Fruit fly (Drosophila melanogaster) whole organism, embryonic: Measurements from ENCODE around the gene Sema5c.

Source experiments
- Antp ChIP-seq: fragments of 200-800 bp; sonication (Bioruptor generic); optimal IDR thresholded peaks from 3 replicates; lab custom pipeline; 2016; ENCODE audit warnings: missing biosample characterization, missing genetic modification characterization
- Awh ChIP-seq: fragments of 200-800 bp; sonication (Bioruptor generic); IDR thresholded peaks from 2 replicates; pipeline ENCODE4, ENCODE4 v1.3.6; 2022; ENCODE audit warnings: missing biosample characterization, missing genetic modification characterization
- CG12071 ChIP-seq: fragments of 200-800 bp; sonication (Bioruptor generic); optimal IDR thresholded peaks from 3 replicates; lab custom pipeline; 2018; ENCODE audit warnings: missing biosample characterization, mild to moderate bottlenecking, missing genetic modification characterization
- CG12236 ChIP-seq: fragments of 200-800 bp; sonication (Bioruptor generic); optimal IDR thresholded peaks from 2 replicates; lab custom pipeline; 2016; ENCODE audit warnings: missing biosample characterization, missing genetic modification characterization
- CG13123 ChIP-seq: fragments of 200-800 bp; sonication (Bioruptor generic); optimal IDR thresholded peaks from 2 replicates; lab custom pipeline; 2016; ENCODE audit warnings: missing biosample characterization, missing genetic modification characterization
- CG13296 ChIP-seq: fragments of 200-800 bp; sonication (Bioruptor generic); optimal IDR thresholded peaks from 3 replicates; lab custom pipeline; 2018; ENCODE audit warnings: missing biosample characterization, mild to moderate bottlenecking, missing genetic modification characterization
- CG14014 ChIP-seq: fragments of 200-800 bp; sonication (Bioruptor generic); IDR thresholded peaks from 2 replicates; pipeline ENCODE4 v1.3.6; 2022; ENCODE audit warnings: missing biosample characterization, missing genetic modification characterization
- CG14441 ChIP-seq: fragments of 200-800 bp; sonication (Bioruptor generic); IDR thresholded peaks from 2 replicates; pipeline ENCODE4 v1.3.6; 2022; ENCODE audit warnings: missing biosample characterization, missing genetic modification characterization
- CG15269 ChIP-seq: fragments of 200-800 bp; sonication (Bioruptor generic); optimal IDR thresholded peaks from 2 replicates; lab custom pipeline; 2018; ENCODE audit warnings: missing biosample characterization, mild to moderate bottlenecking, missing genetic modification characterization, moderate library complexity
- CG15601 ChIP-seq: fragments of 200-800 bp; sonication (Bioruptor generic); optimal IDR thresholded peaks from 3 replicates; lab custom pipeline; 2019; ENCODE audit warnings: missing biosample characterization, mild to moderate bottlenecking, missing genetic modification characterization, moderate library complexity
- CG17359 ChIP-seq: fragments of 200-800 bp; sonication (Bioruptor generic); optimal IDR thresholded peaks from 3 replicates; lab custom pipeline; 2018; ENCODE audit warnings: missing biosample characterization, mild to moderate bottlenecking, missing genetic modification characterization, moderate library complexity
- CG17829 ChIP-seq: fragments of 200-800 bp; optimal IDR thresholded peaks from 2 replicates; lab custom pipeline; 2019; ENCODE audit warnings: missing biosample characterization, mild to moderate bottlenecking, missing genetic modification characterization, moderate library complexity
- CG18476 ChIP-seq: fragments of 200-800 bp; sonication (Bioruptor generic); optimal IDR thresholded peaks from 2 replicates; lab custom pipeline; 2016; ENCODE audit warnings: missing biosample characterization, mild to moderate bottlenecking, missing genetic modification characterization
- CG18599 ChIP-seq: fragments of 200-800 bp; sonication (Bioruptor generic); optimal IDR thresholded peaks from 3 replicates; lab custom pipeline; 2017; ENCODE audit warnings: missing biosample characterization, missing genetic modification characterization, mild to moderate bottlenecking, moderate library complexity, missing genetic modification reagents
- CG34376 ChIP-seq: fragments of 200-800 bp; sonication (Bioruptor generic); optimal IDR thresholded peaks from 2 replicates; lab custom pipeline; 2018; ENCODE audit warnings: missing biosample characterization, mild to moderate bottlenecking, missing genetic modification characterization
- CG6254 ChIP-seq: fragments of 200-800 bp; sonication (Bioruptor generic); optimal IDR thresholded peaks from 3 replicates; lab custom pipeline; 2017; ENCODE audit warnings: mild to moderate bottlenecking, missing biosample characterization, missing genetic modification reagents, missing genetic modification characterization
- CG6272 ChIP-seq: fragments of 200-800 bp; sonication (Bioruptor generic); IDR thresholded peaks from 2 replicates; pipeline ENCODE4 v1.3.6; 2022; ENCODE audit warnings: missing biosample characterization, missing genetic modification characterization
- CG7987 ChIP-seq: fragments of 200-800 bp; sonication (Bioruptor generic); optimal IDR thresholded peaks from 2 replicates; lab custom pipeline; 2018; ENCODE audit warnings: missing biosample characterization, mild to moderate bottlenecking, missing genetic modification characterization, moderate library complexity
- CG8924 ChIP-seq: fragments of 200-800 bp; optimal IDR thresholded peaks from 3 replicates; lab custom pipeline; 2019; ENCODE audit warnings: missing biosample characterization, mild to moderate bottlenecking, missing genetic modification characterization, moderate library complexity
- Camta ChIP-seq: fragments of 200-800 bp; sonication (Bioruptor generic); optimal IDR thresholded peaks from 2 replicates; lab custom pipeline; 2016; ENCODE audit warnings: missing biosample characterization, missing genetic modification characterization
- CkIIα-i1 ChIP-seq: fragments of 200-800 bp; sonication (Bioruptor generic); IDR thresholded peaks from 2 replicates; pipeline ENCODE4 v1.3.6; 2022; ENCODE audit warnings: missing biosample characterization, missing genetic modification characterization
- D19A ChIP-seq: fragments of 200-800 bp; optimal IDR thresholded peaks from 3 replicates; lab custom pipeline; 2019; ENCODE audit warnings: missing biosample characterization, mild to moderate bottlenecking, missing genetic modification characterization, moderate library complexity
- Deaf1 ChIP-seq: fragments of 200-800 bp; optimal IDR thresholded peaks from 3 replicates; lab custom pipeline; 2019; ENCODE audit warnings: missing biosample characterization, mild to moderate bottlenecking, missing genetic modification characterization, moderate library complexity
- Fer1 ChIP-seq: fragments of 200-800 bp; sonication (Bioruptor generic); optimal IDR thresholded peaks from 2 replicates; lab custom pipeline; 2017; ENCODE audit warnings: missing biosample characterization, mild to moderate bottlenecking, missing genetic modification characterization
- Gsc ChIP-seq: fragments of 200-800 bp; sonication (Bioruptor generic); IDR thresholded peaks from 2 replicates; pipeline ENCODE4 v1.3.6; 2022; ENCODE audit warnings: missing biosample characterization, missing genetic modification characterization
- Hr78 ChIP-seq, 2 experiments: fragments of 200-800 bp in 1 of 2; fragments of >200 bp in 1 of 2; sonication (Bioruptor generic) in 1 of 2; optimal IDR thresholded peaks; 2 replicates each; lab custom pipeline; 2017 to 2019; ENCODE audit warnings: missing biosample characterization in 2 of 2, missing genetic modification characterization in 2 of 2, mild to moderate bottlenecking in 1 of 2, moderate library complexity in 1 of 2
- Hsf ChIP-seq: fragments of 200-800 bp; sonication (Bioruptor generic); optimal IDR thresholded peaks from 3 replicates; lab custom pipeline; 2016; ENCODE audit warnings: missing biosample characterization, missing genetic modification characterization
- Lim3 ChIP-seq: fragments of 200-800 bp; sonication (Bioruptor generic); IDR thresholded peaks from 2 replicates; pipeline ENCODE4 v1.3.6; 2022; ENCODE audit warnings: missing biosample characterization, missing genetic modification characterization
- Nf-YC ChIP-seq: fragments of 200-800 bp; optimal IDR thresholded peaks from 3 replicates; lab custom pipeline; 2019; ENCODE audit warnings: missing biosample characterization, mild to moderate bottlenecking, missing genetic modification characterization, moderate library complexity
- Ptx1 ChIP-seq: fragments of 200-800 bp; sonication (Bioruptor generic); IDR thresholded peaks from 2 replicates; pipeline ENCODE4 v1.3.6; 2022; ENCODE audit warnings: missing biosample characterization, missing genetic modification characterization
- Vsx1 ChIP-seq: fragments of 200-800 bp; sonication (Bioruptor generic); optimal IDR thresholded peaks from 2 replicates; lab custom pipeline; 2017; ENCODE audit warnings: missing biosample characterization, mild to moderate bottlenecking, missing genetic modification characterization, missing genetic modification reagents
- abd-A ChIP-seq: fragments of 200-800 bp; sonication (Bioruptor generic); optimal IDR thresholded peaks from 3 replicates; lab custom pipeline; 2019; ENCODE audit warnings: missing biosample characterization, mild to moderate bottlenecking, missing genetic modification characterization, moderate library complexity
- amos ChIP-seq: fragments of 200-800 bp; sonication (Bioruptor generic); IDR thresholded peaks from 2 replicates; pipeline ENCODE4 v1.3.6; 2022; ENCODE audit warnings: missing biosample characterization, missing genetic modification characterization; ENCODE audit not compliant: partially characterized antibody
- az2 ChIP-seq: fragments of 200-800 bp; sonication (Bioruptor generic); optimal IDR thresholded peaks from 3 replicates; lab custom pipeline; 2016; ENCODE audit warnings: missing biosample characterization, missing genetic modification characterization
- chinmo ChIP-seq: fragments of 200-800 bp; sonication (Bioruptor generic); IDR thresholded peaks from 4 replicates; pipeline ENCODE4 v1.3.6; 2022; ENCODE audit warnings: missing biosample characterization, missing genetic modification characterization; ENCODE audit not compliant: partially characterized antibody
- chm ChIP-seq: fragments of 200-800 bp; sonication (Bioruptor generic); IDR thresholded peaks from 2 replicates; pipeline ENCODE4 v1.3.6; 2022; ENCODE audit warnings: missing biosample characterization, missing genetic modification characterization
- exex ChIP-seq: fragments of 200-800 bp; sonication (Bioruptor generic); optimal IDR thresholded peaks from 4 replicates; lab custom pipeline; 2018; ENCODE audit warnings: missing biosample characterization, mild to moderate bottlenecking, missing genetic modification characterization, moderate library complexity
- grn ChIP-seq: fragments of 200-800 bp; sonication (Bioruptor generic); optimal IDR thresholded peaks from 3 replicates; lab custom pipeline; 2017; ENCODE audit warnings: missing biosample characterization, missing genetic modification characterization
- lab ChIP-seq: fragments of 200-800 bp; sonication (Bioruptor generic); optimal IDR thresholded peaks from 3 replicates; lab custom pipeline; 2017; ENCODE audit warnings: missing biosample characterization, missing genetic modification characterization, mild to moderate bottlenecking, moderate library complexity, missing genetic modification reagents
- lov ChIP-seq, 2 experiments: fragments of 200-800 bp in 1 of 2; fragments of >200 bp in 1 of 2; sonication (Bioruptor generic) in 1 of 2; IDR thresholded peaks in 1 of 2; optimal IDR thresholded peaks in 1 of 2; 2 replicates in 1 of 2; 3 replicates in 1 of 2; pipeline versions ENCODE4 v1.3.6 to Lab custom; 2017 to 2022; ENCODE audit warnings: missing biosample characterization in 1 of 2, missing genetic modification characterization in 1 of 2
- mirr ChIP-seq: fragments of 200-800 bp; sonication (Bioruptor generic); optimal IDR thresholded peaks from 3 replicates; lab custom pipeline; 2018; ENCODE audit warnings: missing biosample characterization, mild to moderate bottlenecking, missing genetic modification characterization
- oc ChIP-seq: fragments of 200-800 bp; sonication (Bioruptor generic); optimal IDR thresholded peaks from 2 replicates; lab custom pipeline; 2018; ENCODE audit warnings: missing biosample characterization, mild to moderate bottlenecking, missing genetic modification characterization, moderate library complexity
- pfk ChIP-seq: fragments of 200-800 bp; sonication (Bioruptor generic); optimal IDR thresholded peaks from 2 replicates; lab custom pipeline; 2018; ENCODE audit warnings: missing biosample characterization, mild to moderate bottlenecking, missing genetic modification characterization, moderate library complexity
- schlank ChIP-seq: fragments of 200-800 bp; sonication (Bioruptor generic); optimal IDR thresholded peaks from 2 replicates; lab custom pipeline; 2018; ENCODE audit warnings: missing biosample characterization, mild to moderate bottlenecking, missing genetic modification characterization
- sd ChIP-seq: fragments of 200-800 bp; sonication (Bioruptor generic); optimal IDR thresholded peaks from 3 replicates; lab custom pipeline; 2018; ENCODE audit warnings: missing biosample characterization, mild to moderate bottlenecking, missing genetic modification characterization, moderate library complexity
- sens ChIP-seq: fragments of 200-800 bp; sonication (Bioruptor generic); peaks from one replicate; lab custom pipeline; 2016; ENCODE audit warnings: missing biosample characterization, missing genetic modification characterization
- sim ChIP-seq: fragments of 200-800 bp; sonication (Bioruptor generic); IDR thresholded peaks from 2 replicates; pipeline ENCODE4 v1.3.6; 2022; ENCODE audit warnings: missing biosample characterization, missing genetic modification characterization
- so ChIP-seq: fragments of 200-800 bp; sonication (Bioruptor generic); IDR thresholded peaks from 3 replicates; pipeline ENCODE4 v1.3.6; 2022; ENCODE audit warnings: missing biosample characterization, missing genetic modification characterization
- sug ChIP-seq: fragments of 200-800 bp; optimal IDR thresholded peaks from 2 replicates; lab custom pipeline; 2019; ENCODE audit warnings: missing biosample characterization, mild to moderate bottlenecking, missing genetic modification characterization, moderate library complexity
- twi ChIP-seq: fragments of 200-800 bp; optimal IDR thresholded peaks from 2 replicates; lab custom pipeline; 2019; ENCODE audit warnings: missing biosample characterization, mild to moderate bottlenecking, missing genetic modification characterization, moderate library complexity

The Sema5c gene

DNA sequence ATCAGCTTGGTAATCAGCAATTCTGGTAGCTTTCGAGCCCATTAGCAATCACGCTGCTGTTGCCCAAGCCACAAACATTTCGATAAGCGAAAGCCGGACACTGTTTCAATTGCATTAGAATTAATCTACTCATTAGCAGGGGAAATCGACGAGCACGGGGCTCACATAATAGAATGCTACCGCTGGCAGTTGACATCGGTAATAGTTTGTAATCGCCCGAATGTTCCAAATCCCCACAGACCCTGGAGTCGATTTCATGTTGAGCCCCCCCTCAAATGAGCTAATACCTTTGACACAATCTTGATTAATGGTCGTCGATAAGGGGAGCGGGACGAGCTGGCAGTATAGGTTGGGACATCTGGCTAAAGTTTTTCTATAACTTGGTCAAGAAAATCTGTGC is 24.0 kb downstream of the Sema5c start:
- TF ChIP-seq chm (GFP tag; lab: Robert Waterston, UW) (peak; percentile 27; the same call in 1 of the 2 replicates), Deaf1 (tag; lab: Kevin White, UChicago) (no peak), CG7987 (GFP tag; lab: Kevin White, UChicago) (no peak), Lim3 (GFP tag; lab: Robert Waterston, UW) (peak; percentile 47; the same call in 1 of the 2 replicates), schlank (tag; lab: Kevin White, UChicago) (no peak), Gsc (GFP tag; lab: Robert Waterston, UW) (no peak), sim (GFP tag; lab: Robert Waterston, UW) (no peak), oc (tag; lab: Kevin White, UChicago) (peak; percentile 53), Antp (GFP tag; lab: Kevin White, UChicago) (no peak), mirr (GFP tag; lab: Kevin White, UChicago) (peak; percentile 76), CG18599 (peak; percentile 1), exex (tag; lab: Kevin White, UChicago) (peak; percentile 95), so (GFP tag; lab: Robert Waterston, UW) (no peak), abd-A (no peak), Fer1 (GFP tag; lab: Kevin White, UChicago) (peak; percentile 1), CG17829 (tag; lab: Kevin White, UChicago) (no peak), CG13123 (GFP tag; lab: Kevin White, UChicago) (no peak), CG34376 (GFP tag; lab: Kevin White, UChicago) (peak; percentile 38), sug (peak; percentile 92), CG8924 (tag; lab: Kevin White, UChicago) (no peak), chinmo (GFP tag; lab: Robert Waterston, UW) (peak; percentile 72; the same call in 1 of the 4 replicates), CG14441 (GFP tag; lab: Robert Waterston, UW) (peak; percentile 28; the same call in 1 of the 2 replicates), CG14014 (no peak), CG6272 (GFP tag; lab: Robert Waterston, UW) (no peak), sd (no peak), lab (peak; percentile 91), CG15601 (tag; lab: Kevin White, UChicago) (no peak), Ptx1 (GFP tag; lab: Robert Waterston, UW) (0 out of 2 replicates have a peak, but pooled peaks have one; percentile 16), amos (GFP tag; lab: Robert Waterston, UW) (no peak), Vsx1 (GFP tag; lab: Kevin White, UChicago) (peak; percentile 82), twi (tag; lab: Kevin White, UChicago) (no peak), CG6254 (GFP tag; lab: Kevin White, UChicago) (no peak), pfk (no peak), D19A (tag; lab: Kevin White, UChicago) (no peak), CG12236 (GFP tag; lab: Kevin White, UChicago) (no peak), Awh (GFP tag; lab: Robert Waterston, UW) (0 out of 2 replicates have a peak, but pooled peaks have one; percentile 38), CG15269 (tag; lab: Kevin White, UChicago) (peak; percentile 6), lov (optimal IDR thresholded peaks at IDR 0.05; lab: Kevin White, UChicago) (no peak), lov (GFP tag; IDR thresholded peaks at IDR 0.05; lab: Robert Waterston, UW) (no peak), CG13296 (GFP tag; lab: Kevin White, UChicago) (peak; percentile 21), Hr78 (GFP tag; optimal IDR thresholded peaks at IDR 0.05; lab: Kevin White, UChicago) (peak in 1 of 2 experiments; percentile 35), sens (no peak), az2 (GFP tag; lab: Kevin White, UChicago) (no peak), Camta (GFP tag; lab: Kevin White, UChicago) (no peak), CG18476 (GFP tag; lab: Kevin White, UChicago) (no peak), Nf-YC (tag; lab: Kevin White, UChicago) (no peak), Hsf (no peak), CG12071 (no peak), CG17359 (no peak), CkIIα-i1 (GFP tag; lab: Robert Waterston, UW) (no peak), grn (peak; percentile 88)
